Fruit fly (Drosophila melanogaster) whole organism, pupa: ENCODE data around the gene CG13055.

Experiments used
- CG13204 ChIP-seq: fragments of 200-800 bp; sonication (Bioruptor generic); optimal IDR thresholded peaks from 2 replicates; lab custom pipeline; 2018; ENCODE audit warnings: missing biosample characterization, mild to moderate bottlenecking, missing genetic modification characterization, moderate library complexity
- CG34367 ChIP-seq: fragments of 200-800 bp; sonication (Bioruptor generic); optimal IDR thresholded peaks from 2 replicates; lab custom pipeline; 2018; ENCODE audit warnings: missing biosample characterization, mild to moderate bottlenecking, missing genetic modification characterization
- CG8301 ChIP-seq: fragments of 200-800 bp; sonication (Bioruptor generic); optimal IDR thresholded peaks from 2 replicates; lab custom pipeline; 2018; ENCODE audit warnings: missing biosample characterization, mild to moderate bottlenecking, missing genetic modification characterization
- D1 ChIP-seq: fragments of 200-800 bp; sonication (Bioruptor generic); optimal IDR thresholded peaks from 2 replicates; lab custom pipeline; 2018; ENCODE audit warnings: missing biosample characterization, mild to moderate bottlenecking, missing genetic modification characterization, moderate library complexity
- EcR ChIP-seq: fragments of 200-800 bp; sonication (Bioruptor generic); optimal IDR thresholded peaks from 3 replicates; lab custom pipeline; 2019; ENCODE audit warnings: missing biosample characterization, missing genetic modification characterization, mild to moderate bottlenecking, moderate library complexity, missing genetic modification reagents
- Pif1A ChIP-seq: fragments of 200-800 bp; sonication (Bioruptor generic); optimal IDR thresholded peaks from 3 replicates; lab custom pipeline; 2016; ENCODE audit warnings: missing biosample characterization, missing genetic modification characterization
- Snoo ChIP-seq: fragments of 200-800 bp; sonication (Bioruptor generic); optimal IDR thresholded peaks from 3 replicates; lab custom pipeline; 2017; ENCODE audit warnings: missing biosample characterization, mild to moderate bottlenecking, missing genetic modification characterization, inconsistent platforms
- gl ChIP-seq: fragments of 200-800 bp; sonication (Bioruptor generic); optimal IDR thresholded peaks from 2 replicates; lab custom pipeline; 2018; ENCODE audit warnings: missing biosample characterization, mild to moderate bottlenecking, missing genetic modification characterization

dm6 chr3L:16221278-16221677 lies 30.9 kb downstream of the CG13055 start:
- TF ChIP-seq CG8301 (no peak), EcR (no peak), CG34367 (tag; lab: Kevin White, UChicago) (no peak), D1 (no peak), gl (tag; lab: Kevin White, UChicago) (no peak), Pif1A (no peak), CG13204 (GFP tag; lab: Kevin White, UChicago) (no peak), Snoo (tag; lab: Kevin White, UChicago) (no peak)
